Worm (Caenorhabditis elegans) whole organism, L1 larva: Measurements from ENCODE around the gene F43E2.1.

ENCODE experiments used
- C04F5.9 ChIP-seq: sonication (generic microtip); optimal IDR thresholded peaks from 2 replicates; lab custom pipeline; 2016; ENCODE audit warnings: missing genetic modification characterization, missing compliant biosample characterization
- C16A3.4 ChIP-seq: fragments of 150-350 bp; optimal IDR thresholded peaks from 2 replicates; lab custom pipeline; 2014; ENCODE audit warnings: missing biosample characterization, missing genetic modification characterization
- C34B4.2 ChIP-seq: sonication (generic microtip); optimal IDR thresholded peaks from 2 replicates; lab custom pipeline; 2017; ENCODE audit warnings: mild to moderate bottlenecking, missing genetic modification characterization, missing compliant biosample characterization
- F16B12.6 ChIP-seq: fragments of 150-350 bp; optimal IDR thresholded peaks from 2 replicates; lab custom pipeline; 2014; ENCODE audit warnings: missing biosample characterization, missing genetic modification characterization
- Y116A8C.19 ChIP-seq: sonication (generic microtip); optimal IDR thresholded peaks from 2 replicates; lab custom pipeline; 2016; ENCODE audit warnings: missing compliant biosample characterization, missing genetic modification characterization, borderline replicate concordance
- alr-1 ChIP-seq: fragments of 200-800 bp; sonication (Bioruptor generic); optimal IDR thresholded peaks from 2 replicates; lab custom pipeline; 2018; ENCODE audit warnings: borderline replicate concordance, mild to moderate bottlenecking, missing genetic modification characterization, missing compliant biosample characterization
- ama-1 ChIP-seq: fragments of 150-350 bp; optimal IDR thresholded peaks from 2 replicates; lab custom pipeline; 2014
- blmp-1 ChIP-seq: fragments of 150-350 bp; optimal IDR thresholded peaks from 2 replicates; lab custom pipeline; 2014; ENCODE audit warnings: missing biosample characterization, missing genetic modification characterization
- ceh-63 ChIP-seq: fragments of 200-800 bp; sonication (Bioruptor generic); optimal IDR thresholded peaks from 2 replicates; lab custom pipeline; 2018; ENCODE audit warnings: mild to moderate bottlenecking, missing genetic modification characterization, missing compliant biosample characterization
- ceh-88 ChIP-seq: fragments of 200-800 bp; sonication (Bioruptor generic); IDR thresholded peaks from 2 replicates; pipeline ENCODE4 v1.3.6; 2022; ENCODE audit warnings: missing genetic modification characterization, missing compliant biosample characterization
- dsc-1 ChIP-seq: sonication (generic microtip); optimal IDR thresholded peaks from 2 replicates; lab custom pipeline; 2016; ENCODE audit warnings: mild to moderate bottlenecking, missing genetic modification characterization, missing compliant biosample characterization
- efl-1 ChIP-seq, 4 experiments: fragments of 150-350 bp; optimal IDR thresholded peaks in 3 of 4; peaks in 1 of 4; 1 replicate in 1 of 4; 2 replicates in 3 of 4; lab custom pipeline; 2014; ENCODE audit warnings: missing biosample characterization in 2 of 4, missing genetic modification characterization in 2 of 4, missing genetic modification reagents in 2 of 4
- elt-3 ChIP-seq, 6 experiments: fragments of 150-350 bp in 1 of 6; sonication (generic microtip); optimal IDR thresholded peaks; 2 replicates each; lab custom pipeline; 2017 to 2018; ENCODE audit warnings: missing biosample characterization in 6 of 6, missing genetic modification characterization in 6 of 6, inconsistent platforms in 1 of 6
- fkh-8 ChIP-seq: sonication (generic microtip); optimal IDR thresholded peaks from 2 replicates; lab custom pipeline; 2016; ENCODE audit warnings: mild to moderate bottlenecking, missing genetic modification characterization, missing compliant biosample characterization
- isw-1 ChIP-seq: fragments of 200-800 bp; sonication (Bioruptor generic); IDR thresholded peaks from 2 replicates; pipeline ENCODE4 v1.3.6; 2022; ENCODE audit warnings: missing genetic modification characterization, missing compliant biosample characterization
- jun-1 ChIP-seq: fragments of 150-350 bp; optimal IDR thresholded peaks from 2 replicates; lab custom pipeline; 2014; ENCODE audit warnings: missing biosample characterization, missing genetic modification reagents, missing genetic modification characterization
- lin-35 ChIP-seq, 2 experiments: fragments of 150-350 bp; optimal IDR thresholded peaks; 2 replicates each; lab custom pipeline; 2014; ENCODE audit warnings: missing biosample characterization in 2 of 2, missing genetic modification characterization in 2 of 2, missing genetic modification reagents in 2 of 2
- lir-3 ChIP-seq: sonication (generic microtip); optimal IDR thresholded peaks from 2 replicates; lab custom pipeline; 2016; ENCODE audit warnings: mild to moderate bottlenecking, missing genetic modification characterization, moderate library complexity, missing compliant biosample characterization; ENCODE audit not compliant: poor library complexity
- lsy-2 ChIP-seq, 2 experiments: fragments of 150-350 bp; optimal IDR thresholded peaks; 2 replicates each; lab custom pipeline; 2014; ENCODE audit warnings: missing biosample characterization in 2 of 2, missing genetic modification characterization in 2 of 2
- mdl-1 ChIP-seq, 2 experiments: fragments of 150-350 bp; optimal IDR thresholded peaks; 2 replicates each; lab custom pipeline; 2014 to 2017; ENCODE audit warnings: missing biosample characterization in 2 of 2, missing genetic modification characterization in 2 of 2, inconsistent platforms in 1 of 2
- nhr-19 ChIP-seq: fragments of 200-800 bp; sonication (Bioruptor generic); conservative IDR thresholded peaks from 2 replicates; pipeline ENCODE4 v1.3.6; 2022; ENCODE audit warnings: missing genetic modification characterization, missing compliant biosample characterization
- nhr-20 ChIP-seq: sonication (generic microtip); optimal IDR thresholded peaks from 2 replicates; lab custom pipeline; 2016; ENCODE audit warnings: mild to moderate bottlenecking, missing genetic modification characterization, missing compliant biosample characterization
- nhr-237 ChIP-seq: fragments of 150-350 bp; optimal IDR thresholded peaks from 2 replicates; lab custom pipeline; 2014; ENCODE audit warnings: missing biosample characterization, missing genetic modification characterization
- nhr-28 ChIP-seq: fragments of 150-350 bp; optimal IDR thresholded peaks from 2 replicates; lab custom pipeline; 2014; ENCODE audit warnings: missing biosample characterization, missing genetic modification characterization
- nhr-47 ChIP-seq: sonication (generic microtip); optimal IDR thresholded peaks from 2 replicates; lab custom pipeline; 2016; ENCODE audit warnings: mild to moderate bottlenecking, missing genetic modification characterization, moderate library complexity, missing compliant biosample characterization
- nhr-71 ChIP-seq: sonication (generic microtip); optimal IDR thresholded peaks from 2 replicates; lab custom pipeline; 2016; ENCODE audit warnings: mild to moderate bottlenecking, missing genetic modification characterization, moderate library complexity, missing compliant biosample characterization
- nhr-85 ChIP-seq: sonication (generic microtip); peaks from one replicate; lab custom pipeline; 2016; ENCODE audit warnings: missing genetic modification characterization, inconsistent platforms, missing compliant biosample characterization
- rnt-1 ChIP-seq: sonication (generic microtip); optimal IDR thresholded peaks from 2 replicates; lab custom pipeline; 2016; ENCODE audit warnings: mild to moderate bottlenecking, missing genetic modification characterization, moderate library complexity, missing compliant biosample characterization
- sox-4 ChIP-seq: sonication (generic microtip); optimal IDR thresholded peaks from 2 replicates; lab custom pipeline; 2016; ENCODE audit warnings: missing genetic modification characterization, missing compliant biosample characterization
- sptf-1 ChIP-seq: fragments of 150-350 bp; optimal IDR thresholded peaks from 2 replicates; lab custom pipeline; 2014; ENCODE audit warnings: missing biosample characterization, missing genetic modification characterization
- swsn-7 ChIP-seq: sonication (generic microtip); optimal IDR thresholded peaks from 2 replicates; lab custom pipeline; 2016; ENCODE audit warnings: missing genetic modification characterization, missing compliant biosample characterization
- tlp-1 ChIP-seq: fragments of 150-350 bp; optimal IDR thresholded peaks from 2 replicates; lab custom pipeline; 2014; ENCODE audit warnings: missing biosample characterization, missing genetic modification characterization
- unc-130 ChIP-seq: fragments of 150-350 bp; optimal IDR thresholded peaks from 2 replicates; lab custom pipeline; 2017; ENCODE audit warnings: missing biosample characterization, missing genetic modification characterization, inconsistent platforms
- unc-30 ChIP-seq: sonication (generic microtip); optimal IDR thresholded peaks from 2 replicates; lab custom pipeline; 2017; ENCODE audit warnings: missing biosample characterization, missing genetic modification characterization
- unc-62 ChIP-seq: fragments of 150-350 bp; optimal IDR thresholded peaks from 2 replicates; lab custom pipeline; 2014; ENCODE audit warnings: missing biosample characterization, missing genetic modification reagents, missing genetic modification characterization
- unc-86 ChIP-seq: sonication (generic microtip); optimal IDR thresholded peaks from 2 replicates; lab custom pipeline; 2016; ENCODE audit warnings: missing genetic modification characterization, missing compliant biosample characterization
- vab-15 ChIP-seq: sonication (generic microtip); optimal IDR thresholded peaks from 2 replicates; lab custom pipeline; 2017; ENCODE audit warnings: missing genotype, mild to moderate bottlenecking, missing genetic modification characterization, missing compliant biosample characterization
- xbp-1 ChIP-seq: sonication (generic microtip); optimal IDR thresholded peaks from 2 replicates; lab custom pipeline; 2016; ENCODE audit warnings: missing genetic modification characterization, missing compliant biosample characterization
- ztf-4 ChIP-seq: fragments of 150-350 bp; optimal IDR thresholded peaks from 2 replicates; lab custom pipeline; 2014; ENCODE audit warnings: missing biosample characterization, missing genetic modification characterization

F43E2.1 gene

ce11 chrII:7340703-7341102 lies 34.4 kb upstream of the F43E2.1 start:
- TF ChIP-seq unc-130 (tag; lab: Kevin White, UChicago) = no peak
- no peak for TF ChIP-seq sptf-1 (tag; lab: Kevin White, UChicago)
- no peak for TF ChIP-seq nhr-71 (tag; lab: Kevin White, UChicago)
- no peak for TF ChIP-seq isw-1
- no peak for TF ChIP-seq efl-1 (optimal IDR thresholded peaks at IDR 0.05; lab: Kevin White, UChicago)
- no peak for TF ChIP-seq efl-1 (GFP tag; optimal IDR thresholded peaks at IDR 0.05 in 1 of 2; lab: Kevin White, UChicago)
- TF ChIP-seq vab-15 (tag; lab: Kevin White, UChicago) = no peak
- no peak for TF ChIP-seq lir-3
- no peak for TF ChIP-seq rnt-1 (tag; lab: Kevin White, UChicago)
- TF ChIP-seq lsy-2 (tag; optimal IDR thresholded peaks at IDR 0.05; lab: Kevin White, UChicago) = no peak
- TF ChIP-seq ceh-63 = no peak
- no peak for TF ChIP-seq F16B12.6 (tag; lab: Kevin White, UChicago)
- TF ChIP-seq sox-4 (tag; lab: Kevin White, UChicago) = no peak
- TF ChIP-seq unc-30 (tag; lab: Kevin White, UChicago) = no peak
- TF ChIP-seq xbp-1 (tag; lab: Kevin White, UChicago) = no peak
- no peak for TF ChIP-seq lin-35 (GFP tag; optimal IDR thresholded peaks at IDR 0.05; lab: Kevin White, UChicago)
- TF ChIP-seq unc-62 (GFP tag; lab: Kevin White, UChicago) = no peak
- TF ChIP-seq nhr-28 (tag; lab: Kevin White, UChicago) = no peak

- TF ChIP-seq dsc-1 (tag; lab: Kevin White, UChicago) (peak; percentile 24), ztf-4 (tag; lab: Kevin White, UChicago) (no peak), ama-1 (no peak), nhr-19 (peak; percentile 19; the same call in 1 of the 2 replicates), nhr-85 (peak; percentile 90), C34B4.2 (tag; lab: Kevin White, UChicago) (no peak), C16A3.4 (tag; lab: Kevin White, UChicago) (no peak), nhr-20 (tag; lab: Kevin White, UChicago) (peak; percentile 41), nhr-71 (tag; lab: Kevin White, UChicago) (peak; percentile 19), alr-1 (no peak), ceh-88 (GFP tag; lab: Robert Waterston, UW) (no peak), tlp-1 (tag; lab: Kevin White, UChicago) (no peak), fkh-8 (tag; lab: Kevin White, UChicago) (peak; percentile 57), elt-3 (tag; optimal IDR thresholded peaks at IDR 0.05; lab: Kevin White, UChicago) (peak in 1 of 6 experiments; percentile 55), lsy-2 (tag; optimal IDR thresholded peaks at IDR 0.05; lab: Kevin White, UChicago) (no peak), swsn-7 (no peak), nhr-47 (tag; lab: Kevin White, UChicago) (peak; percentile 19), efl-1 (optimal IDR thresholded peaks at IDR 0.05; lab: Kevin White, UChicago) (no peak), efl-1 (GFP tag; optimal IDR thresholded peaks at IDR 0.05 in 1 of 2; lab: Kevin White, UChicago) (peak in 1 of 2 experiments; percentile 87), mdl-1 (tag; optimal IDR thresholded peaks at IDR 0.05; lab: Kevin White, UChicago) (peak in 1 of 2 experiments; percentile 16), C04F5.9 (no peak), unc-30 (tag; lab: Kevin White, UChicago) (no peak), blmp-1 (tag; lab: Kevin White, UChicago) (peak; percentile 60), nhr-237 (tag; lab: Kevin White, UChicago) (no peak), unc-86 (tag; lab: Kevin White, UChicago) (no peak), Y116A8C.19 (tag; lab: Kevin White, UChicago) (no peak), jun-1 (no peak)
- TF ChIP-seq, all 84 proteins: peak for 11
Observed at ce11 chrII:7341572-7342303, 33.3 kb upstream of the F43E2.1 start.
